Fruit fly (Drosophila melanogaster) whole organism, embryonic: ENCODE measurements around the gene PCID2.

Source experiments
- Adf1 ChIP-seq: fragments of 200-800 bp; sonication (Bioruptor generic); IDR thresholded peaks from 2 replicates; pipeline ENCODE4 v1.3.6; 2022; ENCODE audit warnings: missing biosample characterization, missing genetic modification characterization
- Aef1 ChIP-seq: fragments of 200-800 bp; sonication (Bioruptor generic); IDR thresholded peaks from 3 replicates; pipeline ENCODE4 v1.3.6; 2022; ENCODE audit warnings: missing biosample characterization, missing genetic modification characterization
- B-H1 ChIP-seq: fragments of 200-800 bp; sonication (Bioruptor generic); IDR thresholded peaks from 3 replicates; pipeline ENCODE4 v1.3.6; 2022; ENCODE audit warnings: missing biosample characterization, missing genetic modification characterization
- BtbVII ChIP-seq: fragments of 200-800 bp; sonication (Bioruptor generic); optimal IDR thresholded peaks from 3 replicates; lab custom pipeline; 2017; ENCODE audit warnings: missing biosample characterization, mild to moderate bottlenecking, missing genetic modification characterization
- CG10366 ChIP-seq: fragments of 200-800 bp; sonication (Bioruptor generic); IDR thresholded peaks from 2 replicates; pipeline ENCODE4 v1.3.6; 2022; ENCODE audit warnings: missing biosample characterization, missing genetic modification characterization
- CG10543 ChIP-seq: fragments of 200-800 bp; sonication (Bioruptor generic); optimal IDR thresholded peaks from 3 replicates; lab custom pipeline; 2017; ENCODE audit warnings: missing biosample characterization, mild to moderate bottlenecking, missing genetic modification characterization, moderate library complexity
- CG11247 ChIP-seq: fragments of 200-800 bp; sonication (Bioruptor generic); IDR thresholded peaks from 2 replicates; pipeline ENCODE4 v1.3.6; 2022; ENCODE audit warnings: missing biosample characterization, missing genetic modification characterization
- CG11504 ChIP-seq: fragments of 200-800 bp; sonication (Bioruptor generic); optimal IDR thresholded peaks from 3 replicates; lab custom pipeline; 2019; ENCODE audit warnings: missing biosample characterization, mild to moderate bottlenecking, missing genetic modification characterization, moderate library complexity
- CG13624 ChIP-seq: fragments of 200-800 bp; sonication (Bioruptor generic); optimal IDR thresholded peaks from 2 replicates; lab custom pipeline; 2016; ENCODE audit warnings: missing biosample characterization, missing genetic modification characterization
- CG1529 ChIP-seq: fragments of 200-800 bp; sonication (Bioruptor generic); optimal IDR thresholded peaks from 3 replicates; lab custom pipeline; 2018; ENCODE audit warnings: missing biosample characterization, missing genetic modification characterization
- CG17186 ChIP-seq: fragments of 200-800 bp; sonication (Bioruptor generic); optimal IDR thresholded peaks from 3 replicates; lab custom pipeline; 2017; ENCODE audit warnings: missing biosample characterization, missing genetic modification reagents, missing genetic modification characterization
- CG17359 ChIP-seq: fragments of 200-800 bp; sonication (Bioruptor generic); optimal IDR thresholded peaks from 3 replicates; lab custom pipeline; 2018; ENCODE audit warnings: missing biosample characterization, mild to moderate bottlenecking, missing genetic modification characterization, moderate library complexity
- CG18599 ChIP-seq: fragments of 200-800 bp; sonication (Bioruptor generic); optimal IDR thresholded peaks from 3 replicates; lab custom pipeline; 2017; ENCODE audit warnings: missing biosample characterization, missing genetic modification characterization, mild to moderate bottlenecking, moderate library complexity, missing genetic modification reagents
- CG3281 ChIP-seq: fragments of 200-800 bp; sonication (Bioruptor generic); optimal IDR thresholded peaks from 3 replicates; lab custom pipeline; 2017; ENCODE audit warnings: missing biosample characterization, mild to moderate bottlenecking, missing genetic modification characterization
- CG33557 ChIP-seq: fragments of 200-800 bp; sonication (Bioruptor generic); optimal IDR thresholded peaks from 2 replicates; lab custom pipeline; 2019; ENCODE audit warnings: missing biosample characterization, mild to moderate bottlenecking, missing genetic modification characterization, moderate library complexity
- CG4360 ChIP-seq: fragments of 200-800 bp; sonication (Bioruptor generic); IDR thresholded peaks from 2 replicates; pipeline ENCODE4 v1.3.6; 2022; ENCODE audit warnings: missing biosample characterization, missing genetic modification characterization
- CG4404 ChIP-seq: fragments of 200-800 bp; sonication (Bioruptor generic); IDR thresholded peaks from 2 replicates; pipeline ENCODE4 v1.3.6; 2022; ENCODE audit warnings: missing biosample characterization, missing genetic modification characterization
- CG7357 ChIP-seq: fragments of 200-800 bp; sonication (Bioruptor generic); IDR thresholded peaks from 3 replicates; pipeline ENCODE4 v1.3.6; 2022; ENCODE audit warnings: missing biosample characterization, missing genetic modification characterization
- CrebB ChIP-seq: fragments of 200-800 bp; sonication (Bioruptor generic); optimal IDR thresholded peaks from 3 replicates; lab custom pipeline; 2018; ENCODE audit warnings: missing biosample characterization, mild to moderate bottlenecking, missing genetic modification characterization
- Dp ChIP-seq: fragments of 200-800 bp; sonication (Bioruptor generic); optimal IDR thresholded peaks from 2 replicates; lab custom pipeline; 2018; ENCODE audit warnings: missing biosample characterization, mild to moderate bottlenecking, missing genetic modification characterization, moderate library complexity
- E2f2 ChIP-seq: fragments of 200-800 bp; sonication (Bioruptor generic); IDR thresholded peaks from 2 replicates; pipeline ENCODE4 v1.3.6; 2022; ENCODE audit warnings: missing biosample characterization, missing genetic modification characterization
- Med ChIP-seq: fragments of 200-800 bp; sonication (Bioruptor generic); peaks from one replicate; lab custom pipeline; 2016; ENCODE audit warnings: missing biosample characterization, missing genetic modification characterization, mild to moderate bottlenecking, inconsistent platforms, moderate library complexity
- Mes4 ChIP-seq: fragments of 200-800 bp; sonication (Bioruptor generic); optimal IDR thresholded peaks from 2 replicates; lab custom pipeline; 2016; ENCODE audit warnings: missing biosample characterization, missing genetic modification characterization
- NC2α ChIP-seq: fragments of 200-800 bp; sonication (Bioruptor generic); optimal IDR thresholded peaks from 2 replicates; lab custom pipeline; 2016; ENCODE audit warnings: missing biosample characterization, missing genetic modification characterization
- NK7.1 ChIP-seq: fragments of 200-800 bp; sonication (Bioruptor generic); optimal IDR thresholded peaks from 3 replicates; lab custom pipeline; 2016; ENCODE audit warnings: missing biosample characterization, missing genetic modification characterization
- Side ChIP-seq: fragments of 200-800 bp; sonication (Bioruptor generic); optimal IDR thresholded peaks from 2 replicates; lab custom pipeline; 2016; ENCODE audit warnings: missing biosample characterization, missing genetic modification characterization
- Stat92E ChIP-seq, 3 experiments: fragments of >200 bp in 2 of 3; fragments of 200-800 bp in 1 of 3; sonication (Bioruptor generic) in 1 of 3; optimal IDR thresholded peaks; 2 replicates each; lab custom pipeline; 2017 to 2019; ENCODE audit warnings: missing biosample characterization in 3 of 3, missing genetic modification characterization in 3 of 3, mild to moderate bottlenecking in 1 of 3, moderate library complexity in 1 of 3
- YL-1 ChIP-seq: fragments of 200-800 bp; sonication (Bioruptor generic); optimal IDR thresholded peaks from 3 replicates; lab custom pipeline; 2017; ENCODE audit warnings: missing biosample characterization, mild to moderate bottlenecking, missing genetic modification characterization
- ash1 ChIP-seq: fragments of 200-800 bp; sonication (Bioruptor generic); optimal IDR thresholded peaks from 2 replicates; lab custom pipeline; 2018; ENCODE audit warnings: missing biosample characterization, mild to moderate bottlenecking, missing genetic modification characterization
- chinmo ChIP-seq: fragments of 200-800 bp; sonication (Bioruptor generic); IDR thresholded peaks from 4 replicates; pipeline ENCODE4 v1.3.6; 2022; ENCODE audit warnings: missing biosample characterization, missing genetic modification characterization; ENCODE audit not compliant: partially characterized antibody
- ewg ChIP-seq: fragments of 200-800 bp; sonication (Bioruptor generic); optimal IDR thresholded peaks from 3 replicates; lab custom pipeline; 2017; ENCODE audit warnings: mild to moderate bottlenecking, missing biosample characterization, missing genetic modification reagents, missing genetic modification characterization
- fd3F ChIP-seq: fragments of 200-800 bp; sonication (Bioruptor generic); optimal IDR thresholded peaks from 2 replicates; lab custom pipeline; 2018; ENCODE audit warnings: missing biosample characterization, mild to moderate bottlenecking, missing genetic modification characterization, moderate library complexity
- fd96Cb ChIP-seq: fragments of 200-800 bp; sonication (Bioruptor generic); optimal IDR thresholded peaks from 2 replicates; lab custom pipeline; 2018; ENCODE audit warnings: missing biosample characterization, mild to moderate bottlenecking, missing genetic modification characterization, moderate library complexity
- gt ChIP-seq: fragments of 200-800 bp; sonication (Bioruptor generic); IDR thresholded peaks from 2 replicates; pipeline ENCODE4 v1.3.6; 2022; ENCODE audit warnings: missing biosample characterization, missing genetic modification characterization
- nerfin-2 ChIP-seq: fragments of 200-800 bp; sonication (Bioruptor generic); IDR thresholded peaks from 2 replicates; pipeline ENCODE4 v1.3.6; 2022; ENCODE audit warnings: missing biosample characterization, missing genetic modification characterization; ENCODE audit not compliant: partially characterized antibody
- odd ChIP-seq: fragments of 200-800 bp; sonication (Bioruptor generic); optimal IDR thresholded peaks from 2 replicates; lab custom pipeline; 2017; ENCODE audit warnings: missing biosample characterization, mild to moderate bottlenecking, missing genetic modification characterization
- peb ChIP-seq: fragments of 200-800 bp; sonication (Bioruptor generic); IDR thresholded peaks from 2 replicates; pipeline ENCODE4 v1.3.6; 2022; ENCODE audit warnings: missing biosample characterization, missing genetic modification characterization
- pnt ChIP-seq: fragments of 200-800 bp; sonication (Bioruptor generic); optimal IDR thresholded peaks from 3 replicates; lab custom pipeline; 2016; ENCODE audit warnings: missing biosample characterization, missing genetic modification characterization
- prd ChIP-seq, 3 experiments: fragments of >200 bp in 2 of 3; fragments of 200-800 bp in 1 of 3; sonication (Bioruptor generic) in 1 of 3; optimal IDR thresholded peaks in 2 of 3; IDR thresholded peaks in 1 of 3; 2 replicates in 2 of 3; 3 replicates in 1 of 3; pipeline versions ENCODE4 v1.3.6 to Lab custom; 2017 to 2022; ENCODE audit warnings: missing biosample characterization in 1 of 3, missing genetic modification characterization in 1 of 3
- run ChIP-seq: fragments of 200-800 bp; sonication (Bioruptor generic); optimal IDR thresholded peaks from 3 replicates; lab custom pipeline; 2018; ENCODE audit warnings: missing biosample characterization, mild to moderate bottlenecking, missing genetic modification characterization
- salm ChIP-seq: fragments of 200-800 bp; sonication (Bioruptor generic); optimal IDR thresholded peaks from 2 replicates; lab custom pipeline; 2018; ENCODE audit warnings: missing biosample characterization, mild to moderate bottlenecking, missing genetic modification characterization
- sna ChIP-seq: fragments of 200-800 bp; sonication (Bioruptor generic); IDR thresholded peaks from 2 replicates; pipeline ENCODE4 v1.3.6; 2022; ENCODE audit warnings: missing biosample characterization, missing genetic modification characterization; ENCODE audit not compliant: partially characterized antibody
- tgo ChIP-seq: fragments of 200-800 bp; sonication (Bioruptor generic); IDR thresholded peaks from 3 replicates; pipeline ENCODE4 v1.3.6; 2022; ENCODE audit warnings: missing biosample characterization, missing genetic modification characterization
- tin ChIP-seq: fragments of 200-800 bp; sonication (Bioruptor generic); optimal IDR thresholded peaks from 3 replicates; lab custom pipeline; 2016; ENCODE audit warnings: missing biosample characterization, missing genetic modification characterization
- zen2 ChIP-seq: fragments of 200-800 bp; sonication (Bioruptor generic); IDR thresholded peaks from 3 replicates; pipeline ENCODE4 v1.3.6; 2022; ENCODE audit warnings: missing biosample characterization, missing genetic modification characterization; ENCODE audit not compliant: partially characterized antibody

Gene PCID2

dm6 chr3L:11582097-11582496 lies 44.1 kb upstream of the PCID2 start, which contains the start of gene CG33269 (continued):
- TF ChIP-seq CrebB (tag; lab: Kevin White, UChicago) (no peak), CG1529 (GFP tag; lab: Kevin White, UChicago) (no peak), CG3281 (GFP tag; lab: Kevin White, UChicago) (no peak), BtbVII (GFP tag; lab: Kevin White, UChicago) (no peak), ash1 (GFP tag; lab: Kevin White, UChicago) (no peak), CG11247 (GFP tag; lab: Robert Waterston, UW) (no peak)

- no peak for TF ChIP-seq CG4404
Observed at dm6 chr3L:11583964-11584363, 42.3 kb upstream of the PCID2 start, which contains the start of gene CG32086. TSS of gene CG32086 (minus strand) at chr3L:11584064.

dm6 chr3L:11586794-11587462 lies 39.3 kb upstream of the PCID2 start:
- TF ChIP-seq B-H1 (no peak; the same call in 2 of the 3 replicates), salm (tag; lab: Kevin White, UChicago) (no peak), run (tag; lab: Kevin White, UChicago) (no peak), CG7357 (GFP tag; lab: Robert Waterston, UW) (no peak), CG10543 (GFP tag; lab: Kevin White, UChicago) (no peak), gt (GFP tag; lab: Robert Waterston, UW) (no peak), Mes4 (no peak), Stat92E (GFP tag; optimal IDR thresholded peaks at IDR 0.05; lab: Kevin White, UChicago) (peak in 1 of 3 experiments; percentile 43), tin (no peak), prd (optimal IDR thresholded peaks at IDR 0.05; lab: Kevin White, UChicago) (no peak), prd (GFP tag; IDR thresholded peaks at IDR 0.05; lab: Robert Waterston, UW) (no peak), chinmo (GFP tag; lab: Robert Waterston, UW) (peak; percentile 92), fd96Cb (tag; lab: Kevin White, UChicago) (no peak), peb (GFP tag; lab: Robert Waterston, UW) (peak; percentile 46; the same call in 1 of the 2 replicates), CG17186 (GFP tag; lab: Kevin White, UChicago) (no peak), Aef1 (GFP tag; lab: Robert Waterston, UW) (peak; percentile 16; the same call in 1 of the 3 replicates), YL-1 (GFP tag; lab: Kevin White, UChicago) (no peak), fd3F (no peak), Adf1 (GFP tag; lab: Robert Waterston, UW) (peak; percentile 99), pnt (no peak), NK7.1 (GFP tag; lab: Kevin White, UChicago) (no peak), CG13624 (no peak), tgo (GFP tag; lab: Robert Waterston, UW) (no peak), NC2α (GFP tag; lab: Kevin White, UChicago) (no peak), Med (GFP tag; lab: Kevin White, UChicago) (peak; percentile 78), odd (peak; percentile 15), CG33557 (no peak), E2f2 (GFP tag; lab: Robert Waterston, UW) (no peak), nerfin-2 (GFP tag; lab: Robert Waterston, UW) (no peak), CG11504 (tag; lab: Kevin White, UChicago) (no peak), sna (GFP tag; lab: Robert Waterston, UW) (0 out of 2 replicates have a peak, but pooled peaks have one; percentile 39), ewg (GFP tag; lab: Kevin White, UChicago) (no peak), CG18599 (no peak), CG10366 (GFP tag; lab: Robert Waterston, UW) (no peak), Side (GFP tag; lab: Kevin White, UChicago) (no peak), Dp (GFP tag; lab: Kevin White, UChicago) (no peak), CG17359 (tag; lab: Kevin White, UChicago) (no peak), CG4360 (peak; percentile 88), zen2 (GFP tag; lab: Robert Waterston, UW) (no peak)
